Fruit fly (Drosophila melanogaster): ENCODE measurements around the gene CG7903.

DNA sequence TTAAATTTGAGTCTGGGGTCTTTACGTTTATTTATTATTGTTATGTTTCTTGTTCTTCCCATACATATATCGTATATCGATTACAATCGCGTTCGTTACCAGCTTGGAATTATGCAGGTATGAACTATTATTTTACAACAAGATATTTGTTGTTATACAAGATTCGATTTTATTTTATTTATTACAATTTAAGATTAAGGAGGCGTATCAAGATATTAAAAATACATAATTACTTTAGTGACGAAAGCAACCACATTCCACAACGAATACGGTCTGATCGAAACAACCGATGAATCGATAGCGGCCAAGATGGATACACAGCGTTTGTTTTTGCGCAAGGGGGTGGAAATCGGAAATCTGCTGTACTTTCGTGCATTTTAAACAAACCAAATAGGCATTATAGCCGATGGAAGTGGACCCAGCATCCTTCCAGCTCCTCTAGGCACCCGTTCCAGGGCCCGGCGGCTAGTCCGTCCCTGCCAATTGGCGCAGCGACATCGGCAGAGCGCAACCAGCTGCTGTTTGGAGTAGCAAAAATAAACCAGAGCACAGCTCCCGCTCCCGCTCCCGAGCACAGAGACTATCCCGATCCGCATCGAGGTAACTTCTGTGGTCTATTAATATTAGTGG, 2.7 kb upstream of the CG7903 start, which contains the start of the genes CG15525 and CG11504:
- no peak for TF ChIP-seq pan (optimal IDR thresholded peaks at IDR 0.05)
- no peak for TF ChIP-seq EcR (GFP tag; optimal IDR thresholded peaks at IDR 0.05)
- TF ChIP-seq psq (optimal IDR thresholded peaks at IDR 0.05), result no peak
- TF ChIP-seq CG8478 (optimal IDR thresholded peaks at IDR 0.05), result no peak
